Worm (Caenorhabditis elegans) whole organism, dauer: ENCODE measurements around the gene chl-1.

Experiments used
- unc-62 ChIP-seq: sonication (generic microtip); optimal IDR thresholded peaks from 2 replicates; lab custom pipeline; 2017; ENCODE audit warnings: missing biosample characterization, missing genetic modification reagents, missing genetic modification characterization

The chl-1 gene

ce11 chrIII:10389608-10390007 lies 15.4 kb downstream of the chl-1 start:
- TF ChIP-seq unc-62 (GFP tag; lab: Kevin White, UChicago) = no peak

- TF ChIP-seq unc-62 (GFP tag; lab: Kevin White, UChicago) = no peak
These were observed 18.6 kb downstream of the chl-1 start, which contains the start of gene C38H2.3 for ce11 chrIII:10386476-10386875. C38H2.3 (minus strand) TSS chrIII:10386576.

- no peak for TF ChIP-seq unc-62 (GFP tag; lab: Kevin White, UChicago)
These were observed 21.2 kb downstream of the chl-1 start for ce11 chrIII:10383804-10384203.

- TF ChIP-seq unc-62 (GFP tag; lab: Kevin White, UChicago) = no peak
These were observed 23.6 kb downstream of the chl-1 start, which contains the start of gene C38H2.2 for ce11 chrIII:10381473-10381872. C38H2.2 (plus strand) TSS chrIII:10381773.

- TF ChIP-seq unc-62 (GFP tag; lab: Kevin White, UChicago) = no peak
These were observed 24.4 kb downstream of the chl-1 start for ce11 chrIII:10380640-10381039.

ce11 chrIII:10379632-10380031 lies 25.4 kb downstream of the chl-1 start:
- TF ChIP-seq unc-62 (GFP tag; lab: Kevin White, UChicago) = no peak

ce11 chrIII:10378899-10379298 lies 26.1 kb downstream of the chl-1 start:
- no peak for TF ChIP-seq unc-62 (GFP tag; lab: Kevin White, UChicago)

ce11 chrIII:10376041-10376440 lies 29.0 kb downstream of the chl-1 start:
- TF ChIP-seq unc-62 (GFP tag; lab: Kevin White, UChicago) = no peak

- no peak for TF ChIP-seq unc-62 (GFP tag; lab: Kevin White, UChicago)
These were observed 31.2 kb downstream of the chl-1 start for ce11 chrIII:10373845-10374244.

ce11 chrIII:10367355-10367909 lies 37.6 kb downstream of the chl-1 start:
- no peak for TF ChIP-seq unc-62 (GFP tag; lab: Kevin White, UChicago)

ce11 chrIII:10364656-10365055 lies 40.4 kb downstream of the chl-1 start, which contains the start of gene tbc-8:
tbc-8 (plus strand) TSS chrIII:10364956.
- TF ChIP-seq unc-62 (GFP tag; lab: Kevin White, UChicago) = no peak

ce11 chrIII:10362920-10363319 lies 42.1 kb downstream of the chl-1 start:
- no peak for TF ChIP-seq unc-62 (GFP tag; lab: Kevin White, UChicago)

- TF ChIP-seq unc-62 (GFP tag; lab: Kevin White, UChicago) = no peak
These were observed 43.6 kb downstream of the chl-1 start for ce11 chrIII:10361456-10361855.

ce11 chrIII:10359916-10360315 lies 45.1 kb downstream of the chl-1 start:
- TF ChIP-seq unc-62 (GFP tag; lab: Kevin White, UChicago) = no peak

- no peak for TF ChIP-seq unc-62 (GFP tag; lab: Kevin White, UChicago)
These were observed 46.3 kb downstream of the chl-1 start for ce11 chrIII:10358751-10359150.

- TF ChIP-seq unc-62 (GFP tag; lab: Kevin White, UChicago) = no peak
These were observed 47.3 kb downstream of the chl-1 start, which contains the start of gene umps-1 for ce11 chrIII:10357598-10358186. umps-1 (minus strand) TSS chrIII:10357648.

ce11 chrIII:10355382-10355781 lies 49.7 kb downstream of the chl-1 start, which contains the start of gene spp-1:
spp-1 (minus strand) TSS chrIII:10355668.
- TF ChIP-seq unc-62 (GFP tag; lab: Kevin White, UChicago) = no peak
